Worm (Caenorhabditis elegans) whole organism, L3 larva: ENCODE measurements around the gene ccch-1.

Source experiments
- R02D3.7 ChIP-seq: fragments of 150-350 bp; optimal IDR thresholded peaks from 2 replicates; lab custom pipeline; 2014; ENCODE audit warnings: missing biosample characterization, missing genetic modification characterization
- ZK546.5 ChIP-seq: sonication (generic microtip); optimal IDR thresholded peaks from 2 replicates; lab custom pipeline; 2017; ENCODE audit warnings: missing biosample characterization, missing genetic modification characterization
- aly-2 ChIP-seq: fragments of 150-350 bp; optimal IDR thresholded peaks from 2 replicates; lab custom pipeline; 2014; ENCODE audit warnings: missing biosample characterization, missing genetic modification characterization
- ama-1 ChIP-seq: fragments of 150-350 bp; optimal IDR thresholded peaks from 2 replicates; lab custom pipeline; 2018
- ceh-16 ChIP-seq: sonication (generic microtip); optimal IDR thresholded peaks from 2 replicates; lab custom pipeline; 2017; ENCODE audit warnings: missing biosample characterization, missing genetic modification characterization
- ceh-28 ChIP-seq: fragments of 150-350 bp; optimal IDR thresholded peaks from 2 replicates; lab custom pipeline; 2014; ENCODE audit warnings: missing biosample characterization, missing genetic modification reagents, missing genetic modification characterization
- ceh-82 ChIP-seq: fragments of 150-350 bp; optimal IDR thresholded peaks from 2 replicates; lab custom pipeline; 2014; ENCODE audit warnings: missing biosample characterization, missing genetic modification characterization
- daf-12 ChIP-seq: fragments of 150-350 bp; optimal IDR thresholded peaks from 2 replicates; lab custom pipeline; 2014; ENCODE audit warnings: missing biosample characterization, missing genetic modification reagents, missing genetic modification characterization
- egl-27 ChIP-seq: sonication (generic microtip); optimal IDR thresholded peaks from 4 replicates; lab custom pipeline; 2017; ENCODE audit warnings: missing biosample characterization, missing genetic modification reagents, missing genetic modification characterization
- egl-5 ChIP-seq: fragments of 150-350 bp; optimal IDR thresholded peaks from 2 replicates; lab custom pipeline; 2017; ENCODE audit warnings: missing biosample characterization, missing genetic modification reagents, missing genetic modification characterization, inconsistent platforms
- elt-1 ChIP-seq: fragments of 150-350 bp; optimal IDR thresholded peaks from 2 replicates; lab custom pipeline; 2014; ENCODE audit warnings: missing biosample characterization, missing genetic modification characterization
- elt-2 ChIP-seq: sonication (generic microtip); optimal IDR thresholded peaks from 2 replicates; lab custom pipeline; 2016; ENCODE audit warnings: missing genetic modification reagents, mild to moderate bottlenecking, missing genetic modification characterization, missing compliant biosample characterization
- elt-3 ChIP-seq, 3 experiments: fragments of 150-350 bp in 1 of 3; sonication (generic microtip) in 2 of 3; optimal IDR thresholded peaks; 2 replicates in 2 of 3; 4 replicates in 1 of 3; lab custom pipeline; 2014 to 2017; ENCODE audit warnings: missing biosample characterization in 3 of 3, missing genetic modification characterization in 3 of 3
- fkh-10 ChIP-seq: sonication (generic microtip); optimal IDR thresholded peaks from 2 replicates; lab custom pipeline; 2017; ENCODE audit warnings: missing biosample characterization, missing genetic modification reagents, missing genetic modification characterization
- fkh-2 ChIP-seq: fragments of 150-350 bp; optimal IDR thresholded peaks from 2 replicates; lab custom pipeline; 2014; ENCODE audit warnings: missing biosample characterization, missing genetic modification reagents, missing genetic modification characterization
- fos-1 ChIP-seq: fragments of 150-350 bp; optimal IDR thresholded peaks from 2 replicates; lab custom pipeline; 2014; ENCODE audit warnings: missing biosample characterization, missing genetic modification characterization
- jun-1 ChIP-seq: fragments of 150-350 bp; optimal IDR thresholded peaks from 2 replicates; lab custom pipeline; 2014; ENCODE audit warnings: missing biosample characterization, missing genetic modification reagents, missing genetic modification characterization
- lin-15B ChIP-seq: fragments of 150-350 bp; optimal IDR thresholded peaks from 2 replicates; lab custom pipeline; 2014; ENCODE audit warnings: missing biosample characterization, missing genetic modification characterization
- lin-39 ChIP-seq: fragments of 150-350 bp; optimal IDR thresholded peaks from 2 replicates; lab custom pipeline; 2018; ENCODE audit warnings: missing biosample characterization, missing genetic modification reagents, missing genetic modification characterization
- lsy-12 ChIP-seq: sonication (generic microtip); optimal IDR thresholded peaks from 2 replicates; lab custom pipeline; 2016; ENCODE audit warnings: mild to moderate bottlenecking, missing genetic modification characterization, missing compliant biosample characterization
- mml-1 ChIP-seq: fragments of 150-350 bp; sonication (generic microtip); optimal IDR thresholded peaks from 3 replicates; lab custom pipeline; 2014; ENCODE audit warnings: missing biosample characterization, missing genetic modification characterization
- nfya-1 ChIP-seq: sonication (generic microtip); optimal IDR thresholded peaks from 2 replicates; lab custom pipeline; 2017; ENCODE audit warnings: missing genetic modification characterization, mild to moderate bottlenecking, missing compliant biosample characterization, antibody characterized with exemption, moderate library complexity; ENCODE audit not compliant: insufficient read depth
- nhr-11 ChIP-seq: fragments of 150-350 bp; optimal IDR thresholded peaks from 2 replicates; lab custom pipeline; 2014; ENCODE audit warnings: missing biosample characterization, missing genetic modification characterization
- nhr-12 ChIP-seq: fragments of 150-350 bp; optimal IDR thresholded peaks from 2 replicates; lab custom pipeline; 2014; ENCODE audit warnings: missing biosample characterization, missing genetic modification characterization
- nhr-23 ChIP-seq: fragments of 150-350 bp; optimal IDR thresholded peaks from 2 replicates; lab custom pipeline; 2014; ENCODE audit warnings: missing biosample characterization, missing genetic modification reagents, missing genetic modification characterization
- nhr-237 ChIP-seq: fragments of 150-350 bp; optimal IDR thresholded peaks from 2 replicates; lab custom pipeline; 2014; ENCODE audit warnings: missing biosample characterization, missing genetic modification characterization
- nhr-25 ChIP-seq: sonication (generic microtip); optimal IDR thresholded peaks from 2 replicates; lab custom pipeline; 2017; ENCODE audit warnings: missing biosample characterization, missing genetic modification characterization
- nhr-28 ChIP-seq: fragments of 150-350 bp; optimal IDR thresholded peaks from 2 replicates; lab custom pipeline; 2014; ENCODE audit warnings: missing biosample characterization, missing genetic modification characterization
- nhr-43 ChIP-seq: sonication (generic microtip); optimal IDR thresholded peaks from 2 replicates; lab custom pipeline; 2016; ENCODE audit warnings: mild to moderate bottlenecking, missing genetic modification characterization, missing compliant biosample characterization; ENCODE audit not compliant: poor library complexity, severe bottlenecking
- nhr-67 ChIP-seq: fragments of 150-350 bp; optimal IDR thresholded peaks from 2 replicates; lab custom pipeline; 2014; ENCODE audit warnings: missing biosample characterization, missing genetic modification characterization
- nhr-76 ChIP-seq: fragments of 150-350 bp; sonication (generic microtip); optimal IDR thresholded peaks from 5 replicates; lab custom pipeline; 2014; ENCODE audit warnings: missing biosample characterization, missing genetic modification characterization
- nhr-77 ChIP-seq: fragments of 150-350 bp; optimal IDR thresholded peaks from 2 replicates; lab custom pipeline; 2014; ENCODE audit warnings: missing biosample characterization, missing genetic modification characterization
- pha-4 ChIP-seq: fragments of 150-350 bp; optimal IDR thresholded peaks from 2 replicates; lab custom pipeline; 2014; ENCODE audit warnings: missing biosample characterization, missing genetic modification reagents, missing genetic modification characterization
- pqm-1 ChIP-seq: fragments of 150-350 bp; optimal IDR thresholded peaks from 2 replicates; lab custom pipeline; 2017; ENCODE audit warnings: missing biosample characterization, missing genetic modification characterization, inconsistent platforms
- sea-2 ChIP-seq: fragments of 150-350 bp; sonication (generic microtip); optimal IDR thresholded peaks from 4 replicates; lab custom pipeline; 2014; ENCODE audit warnings: missing biosample characterization, missing genetic modification reagents, missing genetic modification characterization
- skn-1 ChIP-seq: fragments of 150-350 bp; optimal IDR thresholded peaks from 2 replicates; lab custom pipeline; 2014; ENCODE audit warnings: missing biosample characterization, missing genetic modification characterization
- snpc-4 ChIP-seq: fragments of 150-350 bp; optimal IDR thresholded peaks from 2 replicates; lab custom pipeline; 2014; ENCODE audit warnings: missing biosample characterization, missing genetic modification characterization
- tbx-2 ChIP-seq: sonication (generic microtip); optimal IDR thresholded peaks from 2 replicates; lab custom pipeline; 2016; ENCODE audit warnings: mild to moderate bottlenecking, missing genetic modification characterization, missing compliant biosample characterization
- unc-39 ChIP-seq: sonication (generic microtip); optimal IDR thresholded peaks from 4 replicates; lab custom pipeline; 2017; ENCODE audit warnings: missing biosample characterization, missing genetic modification characterization
- unc-62 ChIP-seq: fragments of 150-350 bp; sonication (generic microtip); optimal IDR thresholded peaks from 4 replicates; lab custom pipeline; 2014; ENCODE audit warnings: missing biosample characterization, missing genetic modification reagents, missing genetic modification characterization
- zag-1 ChIP-seq: fragments of 150-350 bp; optimal IDR thresholded peaks from 2 replicates; lab custom pipeline; 2014; ENCODE audit warnings: missing biosample characterization, missing genetic modification characterization
- ztf-11 ChIP-seq: fragments of 150-350 bp; optimal IDR thresholded peaks from 2 replicates; lab custom pipeline; 2014; ENCODE audit warnings: missing biosample characterization, missing genetic modification characterization
- ztf-4 ChIP-seq: fragments of 150-350 bp; optimal IDR thresholded peaks from 2 replicates; lab custom pipeline; 2014; ENCODE audit warnings: missing biosample characterization, missing genetic modification characterization

The ccch-1 gene

ce11 chrV:11521448-11521847 is 6.2 kb upstream of the ccch-1 start, which contains the start of gene pafo-1:
pafo-1 (plus strand) TSS chrV:11521703.
- TF ChIP-seq ceh-82 (tag; lab: Kevin White, UChicago) (peak; percentile 67), fkh-2 (tag; lab: Kevin White, UChicago) (no peak), nfya-1 (tag; lab: Kevin White, UChicago) (peak; percentile 85), pha-4 (tag; lab: Kevin White, UChicago) (peak; percentile 90), nhr-25 (tag; lab: Kevin White, UChicago) (peak; percentile 66), jun-1 (tag; lab: Kevin White, UChicago) (peak; percentile 86), nhr-28 (tag; lab: Kevin White, UChicago) (no peak), zag-1 (peak; percentile 19), skn-1 (tag; lab: Kevin White, UChicago) (peak; percentile 74), nhr-77 (tag; lab: Kevin White, UChicago) (no peak), fos-1 (tag; lab: Kevin White, UChicago) (no peak), tbx-2 (peak; percentile 79), ceh-16 (tag; lab: Kevin White, UChicago) (peak; percentile 26), snpc-4 (tag; lab: Kevin White, UChicago) (peak; percentile 70), unc-39 (no peak), ceh-28 (tag; lab: Kevin White, UChicago) (peak; percentile 61), lsy-12 (tag; lab: Kevin White, UChicago) (peak; percentile 79), nhr-237 (tag; lab: Kevin White, UChicago) (no peak), ama-1 (no peak), ztf-11 (tag; lab: Kevin White, UChicago) (no peak), aly-2 (tag; lab: Kevin White, UChicago) (peak; percentile 73), nhr-76 (tag; lab: Kevin White, UChicago) (no peak), pqm-1 (tag; lab: Kevin White, UChicago) (peak; percentile 23), daf-12 (tag; lab: Kevin White, UChicago) (no peak), mml-1 (tag; lab: Kevin White, UChicago) (no peak), fkh-10 (GFP tag; lab: Kevin White, UChicago) (peak; percentile 30), egl-5 (tag; lab: Kevin White, UChicago) (no peak), nhr-43 (tag; lab: Kevin White, UChicago) (peak; percentile 89), nhr-23 (tag; lab: Kevin White, UChicago) (peak; percentile 80), nhr-11 (tag; lab: Kevin White, UChicago) (no peak), ztf-4 (no peak), nhr-67 (no peak), unc-62 (no peak), R02D3.7 (peak; percentile 77), sea-2 (no peak), nhr-12 (tag; lab: Kevin White, UChicago) (no peak), elt-3 (tag; optimal IDR thresholded peaks at IDR 0.05; lab: Kevin White, UChicago) (no peak), lin-15B (tag; lab: Kevin White, UChicago) (peak; percentile 87), egl-27 (peak; percentile 26), ZK546.5 (tag; lab: Kevin White, UChicago) (no peak), lin-39 (tag; lab: Kevin White, UChicago) (peak; percentile 74), elt-1 (tag; lab: Kevin White, UChicago) (no peak), elt-2 (peak; percentile 52)

DNA sequence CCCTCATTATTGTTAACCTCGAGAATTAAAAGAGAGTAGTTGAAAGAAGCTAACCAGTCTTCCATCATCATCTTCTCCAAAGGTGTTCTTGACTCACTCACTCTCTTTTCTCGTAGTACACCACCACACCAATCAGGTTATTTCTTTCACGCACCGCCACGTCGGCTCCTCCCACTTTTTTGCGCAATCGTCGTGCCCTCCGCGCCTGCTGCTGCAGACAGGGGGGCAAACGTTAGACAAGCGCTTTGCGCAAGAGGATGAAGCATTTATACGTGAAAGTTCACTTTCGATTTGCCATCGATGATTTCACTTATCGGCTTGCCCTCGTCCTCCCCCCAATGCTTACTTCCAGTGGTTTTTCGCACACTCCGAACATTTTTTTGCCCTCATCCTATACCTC is 2.3 kb upstream of the ccch-1 start:
- TF ChIP-seq daf-12 (tag; lab: Kevin White, UChicago) = no peak
- TF ChIP-seq elt-3 (tag; optimal IDR thresholded peaks at IDR 0.05; lab: Kevin White, UChicago) = no peak
- TF ChIP-seq nhr-12 (tag; lab: Kevin White, UChicago) = no peak
- TF ChIP-seq R02D3.7 = no peak
- TF ChIP-seq nhr-67 = no peak
- peak; percentile 73 for TF ChIP-seq nhr-25 (tag; lab: Kevin White, UChicago)
- TF ChIP-seq ztf-11 (tag; lab: Kevin White, UChicago) = no peak
- no peak for TF ChIP-seq lin-15B (tag; lab: Kevin White, UChicago)
- no peak for TF ChIP-seq ZK546.5 (tag; lab: Kevin White, UChicago)
- peak; percentile 61 for TF ChIP-seq nfya-1 (tag; lab: Kevin White, UChicago)
